Worm (Caenorhabditis elegans): ENCODE results near the gene fip-1.

fip-1 gene

DNA sequence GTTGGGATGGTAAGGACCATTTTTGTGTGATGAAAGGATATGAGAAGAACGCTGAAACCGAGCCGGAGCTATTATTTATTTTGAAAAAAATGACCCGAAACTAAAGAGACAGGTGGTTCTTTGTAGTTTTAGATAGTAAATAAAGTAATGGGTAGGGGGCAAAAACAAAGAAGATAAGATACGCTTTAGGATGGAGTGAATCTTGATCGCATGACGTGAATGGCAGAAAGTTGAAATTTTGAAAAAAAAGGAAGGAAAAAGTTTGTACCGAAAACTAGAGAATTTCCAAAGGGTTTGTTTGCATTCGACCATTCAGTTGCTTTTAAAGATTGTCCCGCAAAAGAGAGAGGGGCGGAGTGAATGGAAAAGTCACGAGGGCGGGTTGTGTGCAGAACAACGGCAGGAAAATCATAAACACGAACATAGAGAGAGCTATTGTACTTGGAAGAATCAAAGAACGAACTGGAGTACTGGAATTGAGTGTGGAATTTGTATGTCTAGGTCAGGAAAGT, 14.4 kb downstream of the fip-1 start, which contains the start of gene F22B7.9:
Gene F22B7.9 (minus strand): TSS at position 51 of the 512 bp plus-strand sequence.
- TF ChIP-seq T23F11.4 (GFP tag; optimal IDR thresholded peaks at IDR 0.05) (no peak), hlh-30 (tag; optimal IDR thresholded peaks at IDR 0.05; ENCODE audit: insufficient read depth) (no peak), unc-3 (GFP tag; conservative IDR thresholded peaks at IDR 0.05) (no peak), unc-3 (tag; optimal IDR thresholded peaks at IDR 0.05) (no peak), rnt-1 (tag; optimal IDR thresholded peaks at IDR 0.05) (no peak), C38D4.7 (GFP tag; optimal IDR thresholded peaks at IDR 0.05) (no peak), ceh-34 (tag; optimal IDR thresholded peaks at IDR 0.05) (no peak), pha-2 (tag; optimal IDR thresholded peaks at IDR 0.05) (no peak), npax-4 (tag; optimal IDR thresholded peaks at IDR 0.05) (no peak), ceh-6 (GFP tag; optimal IDR thresholded peaks at IDR 0.05) (no peak), unc-42 (tag; optimal IDR thresholded peaks at IDR 0.05) (no peak), C08G9.2 (tag; optimal IDR thresholded peaks at IDR 0.05) (no peak), fkh-10 (GFP tag; optimal IDR thresholded peaks at IDR 0.05) (no peak), ets-4 (tag; optimal IDR thresholded peaks at IDR 0.05) (no peak), ahr-1 (tag; optimal IDR thresholded peaks at IDR 0.05) (no peak), pax-1 (tag; optimal IDR thresholded peaks at IDR 0.05) (no peak), ceh-22 (tag; optimal IDR thresholded peaks at IDR 0.05) (no peak)

DNA sequence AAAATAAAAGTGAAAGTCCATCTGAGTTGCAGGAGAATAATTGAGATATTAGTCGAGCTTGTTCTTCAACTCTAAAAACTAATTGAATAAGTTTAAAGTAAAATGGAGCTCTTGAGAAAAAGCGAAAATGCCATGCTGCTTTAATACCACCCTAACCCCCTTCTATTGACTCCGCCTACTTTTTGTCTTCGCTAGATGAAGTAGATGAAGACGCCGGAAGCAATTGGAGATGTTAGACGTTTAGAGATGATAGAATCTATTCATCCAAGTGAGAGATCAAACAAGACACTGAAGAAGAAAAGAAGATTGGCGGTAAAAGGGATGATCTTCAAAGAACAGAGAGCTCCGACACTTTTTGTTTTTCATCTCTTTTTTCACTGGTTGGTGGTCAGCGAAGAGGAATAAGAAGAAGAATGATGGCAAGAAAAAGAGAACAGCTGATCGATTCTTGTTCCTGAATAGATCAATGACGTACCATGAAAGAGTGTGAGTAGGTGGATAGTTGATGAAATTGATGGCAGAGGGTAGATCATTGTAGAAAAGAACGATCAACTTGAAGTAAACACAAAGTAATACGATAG, 14.9 kb downstream of the fip-1 start:
- TF ChIP-seq K09A11.1 (tag; optimal IDR thresholded peaks at IDR 0.05; ENCODE audit: insufficient read depth) = no peak
- no peak for TF ChIP-seq ceh-18 (tag; optimal IDR thresholded peaks at IDR 0.05)
- TF ChIP-seq fkh-6 (tag; optimal IDR thresholded peaks at IDR 0.05) = no peak
- TF ChIP-seq che-1 (tag; optimal IDR thresholded peaks at IDR 0.05) = no peak
- TF ChIP-seq pag-3 (tag; optimal IDR thresholded peaks at IDR 0.05; ENCODE audit: borderline replicate concordance) = no peak
- TF ChIP-seq ceh-6 (GFP tag; optimal IDR thresholded peaks at IDR 0.05) = no peak
- TF ChIP-seq lim-6 (tag; optimal IDR thresholded peaks at IDR 0.05) = no peak
- TF ChIP-seq F13H6.1 (tag; optimal IDR thresholded peaks at IDR 0.05) = no peak
- no peak for TF ChIP-seq madf-2 (tag; optimal IDR thresholded peaks at IDR 0.05)
- TF ChIP-seq zip-5 (tag; optimal IDR thresholded peaks at IDR 0.05) = no peak
- TF ChIP-seq K02D7.2 (tag; optimal IDR thresholded peaks at IDR 0.05) = no peak
- TF ChIP-seq unc-3 (GFP tag; conservative IDR thresholded peaks at IDR 0.05) = no peak
- no peak for TF ChIP-seq unc-3 (tag; optimal IDR thresholded peaks at IDR 0.05)
- TF ChIP-seq C08G9.2 (tag; optimal IDR thresholded peaks at IDR 0.05) = no peak
- TF ChIP-seq sdc-2 (tag; optimal IDR thresholded peaks at IDR 0.05) = no peak
- TF ChIP-seq lin-11 (tag; optimal IDR thresholded peaks at IDR 0.05) = no peak

DNA sequence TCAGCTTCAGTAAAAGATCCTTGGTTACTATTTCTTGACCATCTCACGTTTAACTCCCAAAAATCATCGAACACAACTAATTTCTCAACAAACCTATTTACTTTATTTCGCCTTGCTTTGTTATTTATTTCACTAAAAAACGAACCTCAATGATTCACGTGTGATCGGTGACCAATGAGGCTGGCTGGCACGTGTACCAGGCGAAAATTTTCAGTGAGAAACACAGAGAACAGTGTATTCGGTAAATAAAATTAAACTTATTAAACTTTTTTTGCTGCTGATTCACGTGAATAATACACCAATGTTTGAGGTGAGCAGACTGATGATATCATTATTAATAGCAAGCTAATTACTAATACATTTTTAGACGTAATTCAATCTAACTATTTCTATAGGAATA, 15.9 kb downstream of the fip-1 start:
- no peak for TF ChIP-seq sdc-2 (tag; optimal IDR thresholded peaks at IDR 0.05)
- no peak for TF ChIP-seq pag-3 (tag; optimal IDR thresholded peaks at IDR 0.05; ENCODE audit: borderline replicate concordance)
- TF ChIP-seq T23F11.4 (GFP tag; optimal IDR thresholded peaks at IDR 0.05) = no peak
- no peak for TF ChIP-seq mec-3 (tag; optimal IDR thresholded peaks at IDR 0.05; ENCODE audit: borderline replicate concordance)
- TF ChIP-seq fkh-10 (GFP tag; optimal IDR thresholded peaks at IDR 0.05) = no peak
- TF ChIP-seq unc-3 (GFP tag; conservative IDR thresholded peaks at IDR 0.05) = no peak
- TF ChIP-seq unc-3 (tag; optimal IDR thresholded peaks at IDR 0.05) = no peak
- no peak for TF ChIP-seq fax-1 (tag; optimal IDR thresholded peaks at IDR 0.05)
- no peak for TF ChIP-seq unc-86 (tag; optimal IDR thresholded peaks at IDR 0.05)
- TF ChIP-seq dve-1 (tag; optimal IDR thresholded peaks at IDR 0.05) = no peak
- no peak for TF ChIP-seq hlh-6 (tag; optimal IDR thresholded peaks at IDR 0.05)
- no peak for TF ChIP-seq ceh-6 (GFP tag; optimal IDR thresholded peaks at IDR 0.05)
- no peak for TF ChIP-seq che-1 (tag; optimal IDR thresholded peaks at IDR 0.05)
- TF ChIP-seq ceh-9 (tag; optimal IDR thresholded peaks at IDR 0.05) = no peak
- TF ChIP-seq pqm-1 (tag; optimal IDR thresholded peaks at IDR 0.05) = no peak
- TF ChIP-seq tbx-2 (tag; optimal IDR thresholded peaks at IDR 0.05) = no peak
- TF ChIP-seq lin-11 (tag; optimal IDR thresholded peaks at IDR 0.05) = no peak
- no peak for TF ChIP-seq ama-1 (optimal IDR thresholded peaks at IDR 0.05)
- no peak for TF ChIP-seq eyg-1 (tag; optimal IDR thresholded peaks at IDR 0.05)

All from whole organism, late embryonic.